Worm (Caenorhabditis elegans) whole organism, L4/young adult: ENCODE measurements around the gene nos-3.

Source experiments
- dao-5 ChIP-seq: sonication (generic microtip); optimal IDR thresholded peaks from 2 replicates; lab custom pipeline; 2016; ENCODE audit warnings: missing genotype, missing genetic modification characterization, moderate library complexity, missing compliant biosample characterization
- him-1 ChIP-seq: sonication (generic microtip); optimal IDR thresholded peaks from 2 replicates; lab custom pipeline; 2016; ENCODE audit warnings: missing genotype, missing genetic modification reagents, missing genetic modification characterization, missing compliant biosample characterization

DNA sequence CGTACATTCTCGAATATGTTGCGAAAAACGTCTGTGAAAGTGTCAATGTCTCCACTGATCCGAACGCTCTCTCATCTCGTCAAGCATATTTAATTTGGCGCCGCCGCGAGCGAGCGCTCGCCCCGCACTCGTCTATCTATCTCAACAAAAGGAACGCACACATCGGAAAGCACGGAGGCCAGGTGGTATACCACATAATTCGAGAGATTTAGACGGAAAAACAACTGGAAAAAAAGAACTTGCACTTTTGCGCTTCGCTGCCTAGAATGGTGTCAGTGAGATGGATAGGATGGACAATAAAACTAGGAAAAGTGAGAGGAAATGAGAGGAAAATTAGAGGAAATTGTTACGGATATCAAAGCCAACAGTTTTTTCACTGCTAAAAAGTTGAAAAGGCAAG is 16.9 kb upstream of the nos-3 start:
- TF ChIP-seq him-1, result no peak
- TF ChIP-seq dao-5, result no peak
